Worm (Caenorhabditis elegans): ENCODE results near the gene F13D11.3.

F13D11.3 gene

DNA sequence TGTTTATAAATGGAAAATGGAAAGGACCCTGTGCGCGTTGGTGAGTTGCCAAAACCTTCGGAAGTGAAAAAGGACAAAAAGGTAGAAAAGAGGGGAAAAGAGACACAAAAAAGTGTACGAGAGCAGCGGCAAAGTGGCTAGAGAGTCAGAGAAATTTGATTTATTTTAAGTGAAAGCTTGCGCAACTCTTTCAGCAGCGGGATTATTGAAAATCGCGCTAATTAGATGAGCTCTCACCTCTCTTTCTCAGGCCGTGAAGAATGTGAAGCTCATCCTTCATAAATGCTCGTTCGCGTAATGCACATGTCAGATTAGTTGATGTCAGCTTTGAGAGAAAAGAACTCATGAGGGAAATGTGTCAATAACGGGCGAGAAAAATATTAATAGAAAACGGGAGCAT, 6.5 kb downstream of the F13D11.3 start:
- TF ChIP-seq scrt-1 (GFP tag; IDR thresholded peaks at IDR 0.05) (no peak), tbx-11 (GFP tag; IDR thresholded peaks at IDR 0.05) (no peak), ama-1 (optimal IDR thresholded peaks at IDR 0.05) (no peak), ets-7 (tag; optimal IDR thresholded peaks at IDR 0.05) (no peak), tbx-37 (GFP tag; conservative IDR thresholded peaks at IDR 0.05) (no peak), ceh-36 (tag; optimal IDR thresholded peaks at IDR 0.05) (no peak), sea-1 (GFP tag; conservative IDR thresholded peaks at IDR 0.05) (no peak), hmbx-1 (tag; optimal IDR thresholded peaks at IDR 0.05) (no peak), hmg-4 (GFP tag; optimal IDR thresholded peaks at IDR 0.05) (no peak), ceh-13 (GFP tag; optimal IDR thresholded peaks at IDR 0.05) (no peak), tra-4 (tag; optimal IDR thresholded peaks at IDR 0.05) (no peak)

DNA sequence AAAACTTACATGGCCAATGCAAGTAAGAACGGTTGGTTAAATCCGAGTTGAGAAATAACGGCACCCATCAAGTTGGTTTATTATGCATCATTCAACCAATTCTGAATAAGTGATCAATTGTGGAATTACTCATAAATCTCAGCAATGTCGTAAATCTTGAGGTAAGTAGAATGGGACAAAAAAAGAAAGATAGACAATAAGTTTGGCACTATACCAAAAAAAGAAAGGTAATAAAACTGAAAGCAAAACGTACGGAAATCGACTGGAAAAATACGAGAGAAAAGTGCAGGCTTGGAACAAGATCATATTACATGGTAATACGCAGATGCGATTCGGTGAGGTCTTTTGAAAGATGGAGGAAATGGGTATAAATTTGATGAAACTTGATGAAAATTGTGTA, 7.0 kb downstream of the F13D11.3 start, which contains the start of gene F46G11.4:
F46G11.4 (minus strand) TSS at position 101 of the 400 bp plus-strand sequence.
- TF ChIP-seq pes-1 (GFP tag; IDR thresholded peaks at IDR 0.05) (no peak), F13C5.2 (tag; optimal IDR thresholded peaks at IDR 0.05) (no peak), sea-1 (GFP tag; conservative IDR thresholded peaks at IDR 0.05) (no peak), ceh-36 (tag; optimal IDR thresholded peaks at IDR 0.05) (no peak), hnd-1 (tag; optimal IDR thresholded peaks at IDR 0.05) (no peak), tbx-11 (GFP tag; IDR thresholded peaks at IDR 0.05) (no peak), ama-1 (optimal IDR thresholded peaks at IDR 0.05) (no peak), B0310.2 (tag; optimal IDR thresholded peaks at IDR 0.05) (no peak), flt-1 (GFP tag; IDR thresholded peaks at IDR 0.05) (no peak), tra-4 (tag; optimal IDR thresholded peaks at IDR 0.05) (no peak), tbx-37 (GFP tag; conservative IDR thresholded peaks at IDR 0.05) (no peak), hmbx-1 (tag; optimal IDR thresholded peaks at IDR 0.05) (no peak), ets-7 (tag; optimal IDR thresholded peaks at IDR 0.05) (no peak), hmg-4 (GFP tag; optimal IDR thresholded peaks at IDR 0.05) (no peak), ceh-13 (GFP tag; optimal IDR thresholded peaks at IDR 0.05) (no peak), aly-1 (tag; optimal IDR thresholded peaks at IDR 0.05) (no peak)

ce11 chrX:5794432-5794831, 11.3 kb downstream of the F13D11.3 start:
- TF ChIP-seq tbx-11 (GFP tag; IDR thresholded peaks at IDR 0.05) (no peak), ceh-13 (GFP tag; optimal IDR thresholded peaks at IDR 0.05) (no peak), flt-1 (GFP tag; IDR thresholded peaks at IDR 0.05) (no peak), hmg-4 (GFP tag; optimal IDR thresholded peaks at IDR 0.05) (no peak), aly-1 (tag; optimal IDR thresholded peaks at IDR 0.05) (no peak), F13C5.2 (tag; optimal IDR thresholded peaks at IDR 0.05) (no peak), pes-1 (GFP tag; IDR thresholded peaks at IDR 0.05) (no peak)

DNA sequence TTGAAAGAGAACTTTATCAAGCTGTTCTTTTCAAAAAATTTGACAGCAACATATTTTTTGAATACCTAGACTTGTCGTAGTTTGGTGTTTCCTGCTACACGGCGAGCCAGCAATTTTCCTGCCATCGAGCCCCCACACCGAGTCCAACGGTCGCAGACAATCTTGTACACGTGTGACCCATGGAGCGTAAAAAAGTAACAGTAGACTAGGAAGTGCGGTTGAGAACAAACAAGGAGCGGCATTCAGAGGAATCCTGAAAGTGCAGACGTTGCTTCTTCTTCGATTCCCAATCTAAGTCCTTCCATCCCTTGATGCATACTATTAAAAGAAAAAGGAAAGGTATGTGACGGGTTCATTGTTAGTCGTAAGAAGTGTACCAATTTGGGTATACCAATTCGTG, 14.8 kb downstream of the F13D11.3 start, which contains the start of gene twnk-1:
twnk-1 (plus strand) TSS at position 301 of the 400 bp plus-strand sequence.
- TF ChIP-seq ets-7 (tag; optimal IDR thresholded peaks at IDR 0.05), result no peak
- no peak for TF ChIP-seq pes-1 (GFP tag; IDR thresholded peaks at IDR 0.05)
- no peak for TF ChIP-seq ama-1 (optimal IDR thresholded peaks at IDR 0.05)
- TF ChIP-seq tbx-11 (GFP tag; IDR thresholded peaks at IDR 0.05), result no peak
- no peak for TF ChIP-seq aly-1 (tag; optimal IDR thresholded peaks at IDR 0.05)
- no peak for TF ChIP-seq F13C5.2 (tag; optimal IDR thresholded peaks at IDR 0.05)
- no peak for TF ChIP-seq ceh-36 (tag; optimal IDR thresholded peaks at IDR 0.05)
- no peak for TF ChIP-seq scrt-1 (GFP tag; IDR thresholded peaks at IDR 0.05)
- no peak for TF ChIP-seq hmg-4 (GFP tag; optimal IDR thresholded peaks at IDR 0.05)
- no peak for TF ChIP-seq hnd-1 (tag; optimal IDR thresholded peaks at IDR 0.05)
- TF ChIP-seq tbx-37 (GFP tag; conservative IDR thresholded peaks at IDR 0.05), result no peak
- TF ChIP-seq flt-1 (GFP tag; IDR thresholded peaks at IDR 0.05), result no peak
- no peak for TF ChIP-seq ceh-13 (GFP tag; optimal IDR thresholded peaks at IDR 0.05)
- TF ChIP-seq hmbx-1 (tag; optimal IDR thresholded peaks at IDR 0.05), result no peak
- no peak for TF ChIP-seq tra-4 (tag; optimal IDR thresholded peaks at IDR 0.05)
- TF ChIP-seq sea-1 (GFP tag; conservative IDR thresholded peaks at IDR 0.05), result no peak
- TF ChIP-seq B0310.2 (tag; optimal IDR thresholded peaks at IDR 0.05), result no peak

DNA sequence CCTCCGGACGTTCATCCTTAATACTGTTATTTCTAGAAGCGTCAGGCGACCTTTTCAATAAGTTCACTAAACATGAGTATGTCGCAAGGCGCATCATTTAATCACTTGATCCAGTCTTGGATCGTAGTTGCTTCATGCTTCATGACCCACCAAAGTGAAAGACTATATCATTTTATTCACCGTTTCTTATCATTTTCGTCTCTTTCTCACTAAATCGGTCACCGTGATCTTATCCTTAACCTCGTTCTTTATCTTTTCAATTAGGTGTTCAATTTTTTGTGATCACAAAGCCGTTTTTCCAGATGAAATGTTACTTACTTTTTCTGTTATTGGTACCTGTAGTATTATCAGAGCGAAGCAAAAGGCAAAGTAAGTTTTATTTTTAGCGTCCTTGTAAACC, 17.9 kb downstream of the F13D11.3 start, which contains the start of gene F46G11.2:
F46G11.2 (plus strand) TSS at position 301 of the 400 bp plus-strand sequence.
- no peak for TF ChIP-seq hmg-4 (GFP tag; optimal IDR thresholded peaks at IDR 0.05)
- TF ChIP-seq ets-7 (tag; optimal IDR thresholded peaks at IDR 0.05), result no peak
- no peak for TF ChIP-seq ceh-13 (GFP tag; optimal IDR thresholded peaks at IDR 0.05)

DNA sequence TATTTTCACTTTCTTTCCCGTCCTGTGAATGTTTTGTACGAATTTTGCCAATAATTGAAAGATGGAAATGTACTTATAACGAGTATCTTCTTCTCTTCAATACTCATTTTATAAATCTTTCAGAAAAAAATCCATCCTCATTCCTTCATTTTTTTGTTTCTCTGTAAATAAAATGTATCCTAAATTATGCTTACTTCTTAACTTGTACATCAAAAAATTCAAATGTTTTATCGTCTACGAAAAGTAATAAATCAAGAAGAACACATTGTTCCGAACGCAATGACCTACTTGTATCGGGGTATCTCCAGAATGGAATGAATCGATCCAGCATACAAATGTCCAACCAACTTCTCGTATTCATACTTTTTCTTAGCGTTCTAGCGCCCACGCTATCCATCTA, 19.5 kb downstream of the F13D11.3 start, which contains the start of gene F46G11.6:
F46G11.6 (plus strand) TSS at position 301 of the 400 bp plus-strand sequence.
- TF ChIP-seq hnd-1 (tag; optimal IDR thresholded peaks at IDR 0.05) (no peak), pes-1 (GFP tag; IDR thresholded peaks at IDR 0.05) (no peak), ceh-13 (GFP tag; optimal IDR thresholded peaks at IDR 0.05) (no peak), tra-4 (tag; optimal IDR thresholded peaks at IDR 0.05) (no peak), ama-1 (optimal IDR thresholded peaks at IDR 0.05) (no peak), hmbx-1 (tag; optimal IDR thresholded peaks at IDR 0.05) (no peak), aly-1 (tag; optimal IDR thresholded peaks at IDR 0.05) (no peak), sea-1 (GFP tag; conservative IDR thresholded peaks at IDR 0.05) (no peak), ets-7 (tag; optimal IDR thresholded peaks at IDR 0.05) (no peak), F13C5.2 (tag; optimal IDR thresholded peaks at IDR 0.05) (no peak), scrt-1 (GFP tag; IDR thresholded peaks at IDR 0.05) (no peak), B0310.2 (tag; optimal IDR thresholded peaks at IDR 0.05) (no peak)

- TF ChIP-seq ama-1 (optimal IDR thresholded peaks at IDR 0.05) (no peak), hmg-4 (GFP tag; optimal IDR thresholded peaks at IDR 0.05) (no peak), ceh-13 (GFP tag; optimal IDR thresholded peaks at IDR 0.05) (no peak), tbx-11 (GFP tag; IDR thresholded peaks at IDR 0.05) (no peak), sea-1 (GFP tag; conservative IDR thresholded peaks at IDR 0.05) (no peak)
These were observed 23.6 kb downstream of the F13D11.3 start, which contains the start of gene gakh-1 for ce11 chrX:5782153-5782552. Gene gakh-1 (plus strand): TSS chrX:5782499.

- TF ChIP-seq F13C5.2 (tag; optimal IDR thresholded peaks at IDR 0.05), result no peak
- TF ChIP-seq tbx-37 (GFP tag; conservative IDR thresholded peaks at IDR 0.05), result no peak
These were observed 24.4 kb downstream of the F13D11.3 start for ce11 chrX:5781294-5781693.

Data from whole organism, early embryonic.